Worm (Caenorhabditis elegans): ENCODE results near the gene oac-50.

The oac-50 gene

ce11 chrV:9030248-9030647 is 43.1 kb downstream of the oac-50 start, which contains the start of gene C25E10.5:
TSS of gene C25E10.5 (plus strand) at chrV:9030548.
- no peak for TF ChIP-seq efl-1 (optimal IDR thresholded peaks at IDR 0.05)
- TF ChIP-seq efl-1 (GFP tag; optimal IDR thresholded peaks at IDR 0.05 in 1 of 2): peak in 1 of 2 experiments; percentile 40
- no peak for TF ChIP-seq mab-9 (GFP tag; IDR thresholded peaks at IDR 0.05)

- no peak for TF ChIP-seq hlh-17 (GFP tag; optimal IDR thresholded peaks at IDR 0.05; ENCODE audit: borderline replicate concordance)
- TF ChIP-seq lin-13 (GFP tag; optimal IDR thresholded peaks at IDR 0.05): no peak
- no peak for TF ChIP-seq mef-2 (tag; optimal IDR thresholded peaks at IDR 0.05)
- no peak for TF ChIP-seq grh-1 (GFP tag; IDR thresholded peaks at IDR 0.05)
- TF ChIP-seq unc-86 (tag; optimal IDR thresholded peaks at IDR 0.05): no peak
- TF ChIP-seq elt-3 (tag; optimal IDR thresholded peaks at IDR 0.05): no peak
- no peak for TF ChIP-seq unc-62 (GFP tag; optimal IDR thresholded peaks at IDR 0.05)
- TF ChIP-seq nhr-19 (GFP tag; conservative IDR thresholded peaks at IDR 0.05): no peak
- TF ChIP-seq nhr-47 (tag; optimal IDR thresholded peaks at IDR 0.05): no peak
These were observed 48.6 kb downstream of the oac-50 start, which contains the start of gene bus-1 for ce11 chrV:9024713-9025112. TSS of gene bus-1 (minus strand) at chrV:9024813.

- no peak for TF ChIP-seq grh-1 (GFP tag; IDR thresholded peaks at IDR 0.05)
- TF ChIP-seq nhr-90 (tag; optimal IDR thresholded peaks at IDR 0.05; ENCODE audit: poor library complexity): no peak
- TF ChIP-seq unc-98 (GFP tag; IDR thresholded peaks at IDR 0.05): no peak
- TF ChIP-seq nhr-237 (tag; optimal IDR thresholded peaks at IDR 0.05): no peak
- TF ChIP-seq zip-4 (GFP tag; optimal IDR thresholded peaks at IDR 0.05): no peak
- no peak for TF ChIP-seq nhr-71 (tag; optimal IDR thresholded peaks at IDR 0.05)
- TF ChIP-seq skn-1 (tag; optimal IDR thresholded peaks at IDR 0.05): no peak
- TF ChIP-seq hlh-4 (tag; optimal IDR thresholded peaks at IDR 0.05): no peak
- TF ChIP-seq vab-15 (tag; optimal IDR thresholded peaks at IDR 0.05): no peak
- TF ChIP-seq lin-15B (tag; optimal IDR thresholded peaks at IDR 0.05): no peak
- no peak for TF ChIP-seq mab-9 (GFP tag; IDR thresholded peaks at IDR 0.05)
- no peak for TF ChIP-seq elt-3 (tag; optimal IDR thresholded peaks at IDR 0.05)
- TF ChIP-seq pqm-1 (tag; optimal IDR thresholded peaks at IDR 0.05): no peak
- TF ChIP-seq zag-1 (tag; optimal IDR thresholded peaks at IDR 0.05): no peak
These were observed 51.3 kb downstream of the oac-50 start, which contains the start of gene oac-41 for ce11 chrV:9022078-9022477. TSS of gene oac-41 (minus strand) at chrV:9022178.
